Fruit fly (Drosophila melanogaster) whole organism, embryonic: ENCODE results near the gene CG4988.

Experiments
- B-H1 ChIP-seq: fragments of 200-800 bp; sonication (Bioruptor generic); IDR thresholded peaks from 3 replicates; pipeline ENCODE4 v1.3.6; 2022; ENCODE audit warnings: missing biosample characterization, missing genetic modification characterization
- Bgb ChIP-seq: fragments of 200-800 bp; sonication (Bioruptor generic); IDR thresholded peaks from 2 replicates; pipeline ENCODE4 v1.3.6; 2022; ENCODE audit warnings: missing biosample characterization, missing genetic modification characterization; ENCODE audit not compliant: partially characterized antibody
- BtbVII ChIP-seq: fragments of 200-800 bp; sonication (Bioruptor generic); optimal IDR thresholded peaks from 3 replicates; lab custom pipeline; 2017; ENCODE audit warnings: missing biosample characterization, mild to moderate bottlenecking, missing genetic modification characterization
- CG10959 ChIP-seq: fragments of 200-800 bp; sonication (Bioruptor generic); IDR thresholded peaks from 2 replicates; pipeline ENCODE4 v1.3.6; 2022; ENCODE audit warnings: missing biosample characterization, missing genetic modification characterization
- CG11504 ChIP-seq: fragments of 200-800 bp; sonication (Bioruptor generic); optimal IDR thresholded peaks from 3 replicates; lab custom pipeline; 2019; ENCODE audit warnings: missing biosample characterization, mild to moderate bottlenecking, missing genetic modification characterization, moderate library complexity
- CG11696 ChIP-seq: fragments of 200-800 bp; sonication (Bioruptor generic); IDR thresholded peaks from 2 replicates; pipeline ENCODE4 v1.3.6; 2022; ENCODE audit warnings: missing biosample characterization, missing genetic modification characterization
- CG12071 ChIP-seq: fragments of 200-800 bp; sonication (Bioruptor generic); optimal IDR thresholded peaks from 3 replicates; lab custom pipeline; 2018; ENCODE audit warnings: missing biosample characterization, mild to moderate bottlenecking, missing genetic modification characterization
- CG12219 ChIP-seq: fragments of 200-800 bp; sonication (Bioruptor generic); optimal IDR thresholded peaks from 3 replicates; lab custom pipeline; 2018; ENCODE audit warnings: missing biosample characterization, mild to moderate bottlenecking, missing genetic modification characterization
- CG13123 ChIP-seq: fragments of 200-800 bp; sonication (Bioruptor generic); optimal IDR thresholded peaks from 2 replicates; lab custom pipeline; 2016; ENCODE audit warnings: missing biosample characterization, missing genetic modification characterization
- CG14014 ChIP-seq: fragments of 200-800 bp; sonication (Bioruptor generic); IDR thresholded peaks from 2 replicates; pipeline ENCODE4 v1.3.6; 2022; ENCODE audit warnings: missing biosample characterization, missing genetic modification characterization
- CG15269 ChIP-seq: fragments of 200-800 bp; sonication (Bioruptor generic); optimal IDR thresholded peaks from 2 replicates; lab custom pipeline; 2018; ENCODE audit warnings: missing biosample characterization, mild to moderate bottlenecking, missing genetic modification characterization, moderate library complexity
- CG1602 ChIP-seq: fragments of 200-800 bp; sonication (Bioruptor generic); optimal IDR thresholded peaks from 3 replicates; lab custom pipeline; 2016; ENCODE audit warnings: missing biosample characterization, missing genetic modification characterization
- CG2678 ChIP-seq: fragments of 200-800 bp; sonication (Bioruptor generic); optimal IDR thresholded peaks from 3 replicates; lab custom pipeline; 2019; ENCODE audit warnings: missing biosample characterization, mild to moderate bottlenecking, missing genetic modification characterization, moderate library complexity
- CG3281 ChIP-seq: fragments of 200-800 bp; sonication (Bioruptor generic); optimal IDR thresholded peaks from 3 replicates; lab custom pipeline; 2017; ENCODE audit warnings: missing biosample characterization, mild to moderate bottlenecking, missing genetic modification characterization
- CG33557 ChIP-seq: fragments of 200-800 bp; sonication (Bioruptor generic); optimal IDR thresholded peaks from 2 replicates; lab custom pipeline; 2019; ENCODE audit warnings: missing biosample characterization, mild to moderate bottlenecking, missing genetic modification characterization, moderate library complexity
- CG34376 ChIP-seq: fragments of 200-800 bp; sonication (Bioruptor generic); optimal IDR thresholded peaks from 2 replicates; lab custom pipeline; 2018; ENCODE audit warnings: missing biosample characterization, mild to moderate bottlenecking, missing genetic modification characterization
- CG4730 ChIP-seq: fragments of 200-800 bp; sonication (Bioruptor generic); IDR thresholded peaks from 2 replicates; pipeline ENCODE4 v1.3.6; 2022; ENCODE audit warnings: missing biosample characterization, missing genetic modification characterization
- CG6254 ChIP-seq: fragments of 200-800 bp; sonication (Bioruptor generic); optimal IDR thresholded peaks from 3 replicates; lab custom pipeline; 2017; ENCODE audit warnings: mild to moderate bottlenecking, missing biosample characterization, missing genetic modification reagents, missing genetic modification characterization
- CG7987 ChIP-seq: fragments of 200-800 bp; sonication (Bioruptor generic); optimal IDR thresholded peaks from 2 replicates; lab custom pipeline; 2018; ENCODE audit warnings: missing biosample characterization, mild to moderate bottlenecking, missing genetic modification characterization, moderate library complexity
- CG8290 ChIP-seq, 3 experiments: fragments of 200-800 bp; sonication (Bioruptor generic); optimal IDR thresholded peaks; 2 replicates each; lab custom pipeline; 2016 to 2019; ENCODE audit warnings: missing biosample characterization in 3 of 3, missing genetic modification characterization in 3 of 3, mild to moderate bottlenecking in 2 of 3, moderate library complexity in 1 of 3
- CG8359 ChIP-seq: fragments of 200-800 bp; sonication (Bioruptor generic); optimal IDR thresholded peaks from 2 replicates; lab custom pipeline; 2017; ENCODE audit warnings: missing biosample characterization, mild to moderate bottlenecking, missing genetic modification characterization, borderline replicate concordance
- CG8924 ChIP-seq: fragments of 200-800 bp; optimal IDR thresholded peaks from 3 replicates; lab custom pipeline; 2019; ENCODE audit warnings: missing biosample characterization, mild to moderate bottlenecking, missing genetic modification characterization, moderate library complexity
- CG9797 ChIP-seq: fragments of 200-800 bp; sonication (Bioruptor generic); optimal IDR thresholded peaks from 3 replicates; lab custom pipeline; 2018; ENCODE audit warnings: missing biosample characterization, mild to moderate bottlenecking, missing genetic modification characterization
- CG9817 ChIP-seq: fragments of 200-800 bp; sonication (Bioruptor generic); optimal IDR thresholded peaks from 2 replicates; lab custom pipeline; 2018; ENCODE audit warnings: missing biosample characterization, mild to moderate bottlenecking, missing genetic modification characterization, moderate library complexity
- CG9876 ChIP-seq: fragments of 200-800 bp; sonication (Bioruptor generic); optimal IDR thresholded peaks from 2 replicates; lab custom pipeline; 2016; ENCODE audit warnings: missing biosample characterization, missing genetic modification characterization
- CTCF ChIP-seq: fragments of 200-800 bp; sonication (Bioruptor generic); optimal IDR thresholded peaks from 2 replicates; lab custom pipeline; 2017; ENCODE audit warnings: missing biosample characterization, mild to moderate bottlenecking, missing genetic modification characterization, moderate library complexity
- Chrac-16 ChIP-seq: fragments of 200-800 bp; sonication (Bioruptor generic); optimal IDR thresholded peaks from 3 replicates; lab custom pipeline; 2016; ENCODE audit warnings: missing biosample characterization, missing genetic modification characterization
- Hey ChIP-seq: fragments of 200-800 bp; sonication (Bioruptor generic); optimal IDR thresholded peaks from 3 replicates; lab custom pipeline; 2018; ENCODE audit warnings: missing biosample characterization, mild to moderate bottlenecking, missing genetic modification characterization
- Hr51 ChIP-seq, 2 experiments: fragments of 200-800 bp; sonication (Bioruptor generic); optimal IDR thresholded peaks; 2 replicates in 1 of 2; 3 replicates in 1 of 2; lab custom pipeline; 2016 to 2018; ENCODE audit warnings: missing biosample characterization in 2 of 2, missing genetic modification characterization in 2 of 2, mild to moderate bottlenecking in 1 of 2, moderate library complexity in 1 of 2
- Oli ChIP-seq: fragments of 200-800 bp; sonication (Bioruptor generic); optimal IDR thresholded peaks from 2 replicates; lab custom pipeline; 2018; ENCODE audit warnings: missing biosample characterization, mild to moderate bottlenecking, missing genetic modification characterization, moderate library complexity
- Pdp1 ChIP-seq, 2 experiments: fragments of 200-800 bp; sonication (Bioruptor generic); optimal IDR thresholded peaks; 3 replicates each; lab custom pipeline; 2016; ENCODE audit warnings: missing biosample characterization in 2 of 2, missing genetic modification characterization in 2 of 2, mild to moderate bottlenecking in 1 of 2, moderate library complexity in 1 of 2
- Sox100B ChIP-seq: fragments of 200-800 bp; sonication (Bioruptor generic); optimal IDR thresholded peaks from 3 replicates; lab custom pipeline; 2018; ENCODE audit warnings: missing biosample characterization, mild to moderate bottlenecking, missing genetic modification characterization
- Ssrp ChIP-seq: fragments of 200-800 bp; sonication (Bioruptor generic); optimal IDR thresholded peaks from 2 replicates; lab custom pipeline; 2018; ENCODE audit warnings: missing biosample characterization, mild to moderate bottlenecking, missing genetic modification characterization, moderate library complexity
- emc ChIP-seq: fragments of 200-800 bp; sonication (Bioruptor generic); optimal IDR thresholded peaks from 2 replicates; lab custom pipeline; 2016; ENCODE audit warnings: missing biosample characterization, missing genetic modification characterization
- hkb ChIP-seq, 2 experiments: fragments of 200-800 bp in 1 of 2; fragments of >200 bp in 1 of 2; sonication (Bioruptor generic) in 1 of 2; IDR thresholded peaks in 1 of 2; optimal IDR thresholded peaks in 1 of 2; 2 replicates each; pipeline versions ENCODE4 v1.3.6 to Lab custom; 2017 to 2022; ENCODE audit warnings: missing biosample characterization in 1 of 2, missing genetic modification characterization in 1 of 2
- ken ChIP-seq: fragments of 200-800 bp; sonication (Bioruptor generic); IDR thresholded peaks from 3 replicates; pipeline ENCODE4 v1.3.6; 2022; ENCODE audit warnings: missing biosample characterization, missing genetic modification characterization
- nerfin-1 ChIP-seq: fragments of 200-800 bp; sonication (Bioruptor generic); optimal IDR thresholded peaks from 3 replicates; lab custom pipeline; 2019; ENCODE audit warnings: missing biosample characterization, mild to moderate bottlenecking, missing genetic modification characterization, moderate library complexity
- nmo ChIP-seq: fragments of 200-800 bp; sonication (Bioruptor generic); optimal IDR thresholded peaks from 2 replicates; lab custom pipeline; 2018; ENCODE audit warnings: missing biosample characterization, mild to moderate bottlenecking, missing genetic modification characterization, moderate library complexity
- pan ChIP-seq, 4 experiments: fragments of >200 bp in 3 of 4; fragments of 200-800 bp in 1 of 4; sonication (Bioruptor generic) in 1 of 4; optimal IDR thresholded peaks in 3 of 4; IDR thresholded peaks in 1 of 4; 2 replicates each; pipeline versions ENCODE4 v1.3.6 to Lab custom; 2017 to 2022; ENCODE audit warnings: missing biosample characterization in 2 of 4, missing genetic modification characterization in 2 of 4, mixed read lengths in 1 of 4
- run ChIP-seq: fragments of 200-800 bp; sonication (Bioruptor generic); optimal IDR thresholded peaks from 3 replicates; lab custom pipeline; 2018; ENCODE audit warnings: missing biosample characterization, mild to moderate bottlenecking, missing genetic modification characterization
- salm ChIP-seq: fragments of 200-800 bp; sonication (Bioruptor generic); optimal IDR thresholded peaks from 2 replicates; lab custom pipeline; 2018; ENCODE audit warnings: missing biosample characterization, mild to moderate bottlenecking, missing genetic modification characterization
- sd ChIP-seq: fragments of 200-800 bp; sonication (Bioruptor generic); optimal IDR thresholded peaks from 3 replicates; lab custom pipeline; 2018; ENCODE audit warnings: missing biosample characterization, mild to moderate bottlenecking, missing genetic modification characterization, moderate library complexity
- stc ChIP-seq: fragments of 200-800 bp; sonication (Bioruptor generic); IDR thresholded peaks from 2 replicates; pipeline ENCODE4 v1.3.6; 2022; ENCODE audit warnings: missing biosample characterization, missing genetic modification characterization
- tap ChIP-seq: fragments of 200-800 bp; optimal IDR thresholded peaks from 3 replicates; lab custom pipeline; 2019; ENCODE audit warnings: missing biosample characterization, mild to moderate bottlenecking, missing genetic modification characterization, moderate library complexity
- trem ChIP-seq: fragments of 200-800 bp; optimal IDR thresholded peaks from 3 replicates; lab custom pipeline; 2019; ENCODE audit warnings: missing biosample characterization, mild to moderate bottlenecking, missing genetic modification characterization, moderate library complexity
- unpg ChIP-seq: fragments of 200-800 bp; sonication (Bioruptor generic); optimal IDR thresholded peaks from 3 replicates; lab custom pipeline; 2018; ENCODE audit warnings: missing biosample characterization, mild to moderate bottlenecking, missing genetic modification characterization, moderate library complexity
- zen ChIP-seq: fragments of 200-800 bp; sonication (Bioruptor generic); optimal IDR thresholded peaks from 3 replicates; lab custom pipeline; 2018; ENCODE audit warnings: missing biosample characterization, mild to moderate bottlenecking, missing genetic modification characterization, moderate library complexity
- zf30C ChIP-seq: fragments of 200-800 bp; sonication (Bioruptor generic); optimal IDR thresholded peaks from 3 replicates; lab custom pipeline; 2018; ENCODE audit warnings: missing biosample characterization, mild to moderate bottlenecking, missing genetic modification characterization

The CG4988 gene

DNA sequence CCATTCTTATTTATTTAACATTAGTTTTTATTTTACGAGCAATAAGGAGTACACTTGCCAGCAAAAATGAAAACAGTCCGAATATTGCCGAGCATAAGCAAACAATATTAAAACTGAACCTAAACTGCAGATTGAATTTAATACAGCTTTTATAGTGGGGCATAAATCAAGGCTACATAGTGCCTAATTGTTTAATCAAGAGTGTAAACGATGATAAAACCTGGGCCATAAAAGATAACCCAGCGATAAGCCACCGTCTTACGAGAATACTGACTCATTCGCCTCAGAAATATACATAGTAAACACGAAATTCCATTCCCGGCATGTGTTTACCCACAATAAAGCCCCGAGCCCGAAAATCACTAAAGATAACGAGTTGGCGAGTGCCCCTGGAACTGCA lies 41.4 kb downstream of the CG4988 start (continued):
- TF ChIP-seq CG33557 (no peak), CG9876 (no peak), CG11504 (tag; lab: Kevin White, UChicago) (peak; percentile 17), CG7987 (GFP tag; lab: Kevin White, UChicago) (peak; percentile 26), unpg (GFP tag; lab: Kevin White, UChicago) (peak; percentile 53), CG8924 (tag; lab: Kevin White, UChicago) (peak; percentile 12), CG1602 (no peak), emc (no peak), salm (tag; lab: Kevin White, UChicago) (peak; percentile 61), CG9817 (tag; lab: Kevin White, UChicago) (peak; percentile 27), CG8290 (GFP tag; optimal IDR thresholded peaks at IDR 0.05; lab: Kevin White, UChicago) (no peak), CG8290 (tag; optimal IDR thresholded peaks at IDR 0.05; lab: Kevin White, UChicago) (peak in 1 of 2 experiments; percentile 49), trem (no peak), CG6254 (GFP tag; lab: Kevin White, UChicago) (peak; percentile 21), CG15269 (tag; lab: Kevin White, UChicago) (peak; percentile 36), hkb (optimal IDR thresholded peaks at IDR 0.05; lab: Kevin White, UChicago) (no peak), hkb (GFP tag; IDR thresholded peaks at IDR 0.05; lab: Robert Waterston, UW) (no peak), CG9797 (GFP tag; lab: Kevin White, UChicago) (no peak), pan (optimal IDR thresholded peaks at IDR 0.05; lab: Kevin White, UChicago) (no peak), pan (GFP tag; optimal IDR thresholded peaks at IDR 0.05 in 1 of 2, IDR thresholded peaks at IDR 0.05 in 1 of 2) (peak in 1 of 2 experiments; percentile 21), Sox100B (GFP tag; lab: Kevin White, UChicago) (peak; percentile 15), CG34376 (GFP tag; lab: Kevin White, UChicago) (peak; percentile 84), BtbVII (peak; percentile 56), CG8359 (peak; percentile 38), CG4730 (GFP tag; lab: Robert Waterston, UW) (no peak), nerfin-1 (tag; lab: Kevin White, UChicago) (peak; percentile 5), nmo (GFP tag; lab: Kevin White, UChicago) (no peak), Bgb (no peak), zf30C (GFP tag; lab: Kevin White, UChicago) (no peak), ken (GFP tag; lab: Robert Waterston, UW) (no peak), CG3281 (GFP tag; lab: Kevin White, UChicago) (peak; percentile 46), CTCF (GFP tag; lab: Kevin White, UChicago) (peak; percentile 2), zen (tag; lab: Kevin White, UChicago) (peak; percentile 48), tap (peak; percentile 42), CG14014 (GFP tag; lab: Robert Waterston, UW) (peak; percentile 35; the same call in 1 of the 2 replicates), stc (0 out of 2 replicates have a peak, but pooled peaks have one; percentile 32), Oli (tag; lab: Kevin White, UChicago) (peak; percentile 13), Hey (peak; percentile 12), run (tag; lab: Kevin White, UChicago) (peak; percentile 39), B-H1 (GFP tag; lab: Robert Waterston, UW) (no peak), CG13123 (no peak), Ssrp (tag; lab: Kevin White, UChicago) (no peak), CG11696 (0 out of 2 replicates have a peak, but pooled peaks have one; percentile 27), CG2678 (tag; lab: Kevin White, UChicago) (peak; percentile 59), Pdp1 (GFP tag; optimal IDR thresholded peaks at IDR 0.05; lab: Kevin White, UChicago) (peak in 1 of 2 experiments; percentile 21), CG12071 (GFP tag; lab: Kevin White, UChicago) (peak; percentile 50), Chrac-16 (GFP tag; lab: Kevin White, UChicago) (no peak), sd (tag; lab: Kevin White, UChicago) (peak; percentile 88), Hr51 (GFP tag; optimal IDR thresholded peaks at IDR 0.05; lab: Kevin White, UChicago) (peak in 1 of 2 experiments; percentile 53), CG10959 (GFP tag; lab: Robert Waterston, UW) (no peak), CG12219 (peak; percentile 16)
